Fruit fly (Drosophila melanogaster) whole organism, embryonic: ENCODE data around the gene Cyp313a1.

Experiments
- Awh ChIP-seq: fragments of 200-800 bp; sonication (Bioruptor generic); IDR thresholded peaks from 2 replicates; pipeline ENCODE4, ENCODE4 v1.3.6; 2022; ENCODE audit warnings: missing biosample characterization, missing genetic modification characterization
- CG10565 ChIP-seq: fragments of 200-800 bp; sonication (Bioruptor generic); optimal IDR thresholded peaks from 3 replicates; lab custom pipeline; 2016; ENCODE audit warnings: missing biosample characterization, mild to moderate bottlenecking, missing genetic modification characterization
- CG10979 ChIP-seq: fragments of 200-800 bp; sonication (Bioruptor generic); optimal IDR thresholded peaks from 2 replicates; lab custom pipeline; 2018; ENCODE audit warnings: missing biosample characterization, mild to moderate bottlenecking, missing genetic modification characterization, moderate library complexity
- CG11456 ChIP-seq: fragments of 200-800 bp; sonication (Bioruptor generic); IDR thresholded peaks from 3 replicates; pipeline ENCODE4 v1.3.6; 2022; ENCODE audit warnings: missing biosample characterization, missing genetic modification characterization
- CG11695 ChIP-seq: fragments of 200-800 bp; sonication (Bioruptor generic); IDR thresholded peaks from 3 replicates; pipeline ENCODE4 v1.3.6; 2022; ENCODE audit warnings: missing biosample characterization, missing genetic modification characterization
- CG11696 ChIP-seq: fragments of 200-800 bp; sonication (Bioruptor generic); IDR thresholded peaks from 2 replicates; pipeline ENCODE4 v1.3.6; 2022; ENCODE audit warnings: missing biosample characterization, missing genetic modification characterization
- CG12299 ChIP-seq: fragments of 200-800 bp; sonication (Bioruptor generic); optimal IDR thresholded peaks from 2 replicates; lab custom pipeline; 2018; ENCODE audit warnings: missing biosample characterization, mild to moderate bottlenecking, missing genetic modification characterization
- CG15696 ChIP-seq: fragments of 200-800 bp; sonication (Bioruptor generic); optimal IDR thresholded peaks from 2 replicates; lab custom pipeline; 2019; ENCODE audit warnings: missing biosample characterization, mild to moderate bottlenecking, missing genetic modification characterization, moderate library complexity
- CG17359 ChIP-seq: fragments of 200-800 bp; sonication (Bioruptor generic); optimal IDR thresholded peaks from 3 replicates; lab custom pipeline; 2018; ENCODE audit warnings: missing biosample characterization, mild to moderate bottlenecking, missing genetic modification characterization, moderate library complexity
- CG17568 ChIP-seq: fragments of 200-800 bp; sonication (Bioruptor generic); optimal IDR thresholded peaks from 2 replicates; lab custom pipeline; 2018; ENCODE audit warnings: missing biosample characterization, mild to moderate bottlenecking, missing genetic modification characterization, moderate library complexity
- CG2712 ChIP-seq: fragments of 200-800 bp; optimal IDR thresholded peaks from 3 replicates; lab custom pipeline; 2019; ENCODE audit warnings: missing biosample characterization, mild to moderate bottlenecking, missing genetic modification characterization, moderate library complexity
- CG2875 ChIP-seq: fragments of 200-800 bp; sonication (Bioruptor generic); optimal IDR thresholded peaks from 2 replicates; lab custom pipeline; 2017; ENCODE audit warnings: missing biosample characterization, mild to moderate bottlenecking, missing genetic modification characterization, missing genetic modification reagents
- CG3163 ChIP-seq: fragments of 200-800 bp; sonication (Bioruptor generic); optimal IDR thresholded peaks from 3 replicates; lab custom pipeline; 2016; ENCODE audit warnings: missing biosample characterization, missing genetic modification characterization
- CG34422 ChIP-seq: fragments of 200-800 bp; sonication (Bioruptor generic); IDR thresholded peaks from 3 replicates; pipeline ENCODE4 v1.3.6; 2022; ENCODE audit warnings: missing biosample characterization, missing genetic modification characterization
- CG42726 ChIP-seq: fragments of 200-800 bp; sonication (Bioruptor generic); IDR thresholded peaks from 2 replicates; pipeline ENCODE4 v1.3.6; 2022; ENCODE audit warnings: missing biosample characterization, missing genetic modification characterization; ENCODE audit not compliant: partially characterized antibody
- CG4617 ChIP-seq: fragments of 200-800 bp; sonication (Bioruptor generic); optimal IDR thresholded peaks from 3 replicates; lab custom pipeline; 2016; ENCODE audit warnings: missing biosample characterization, missing genetic modification characterization, borderline replicate concordance
- CG5180 ChIP-seq: fragments of 200-800 bp; sonication (Bioruptor generic); optimal IDR thresholded peaks from 3 replicates; lab custom pipeline; 2017; ENCODE audit warnings: missing biosample characterization, missing genetic modification characterization, mild to moderate bottlenecking, moderate library complexity, missing genetic modification reagents
- CG6813 ChIP-seq: fragments of 200-800 bp; sonication (Bioruptor generic); optimal IDR thresholded peaks from 2 replicates; lab custom pipeline; 2017; ENCODE audit warnings: missing biosample characterization, missing genetic modification characterization, mild to moderate bottlenecking, moderate library complexity, missing genetic modification reagents
- CG7271 ChIP-seq: fragments of 200-800 bp; sonication (Bioruptor generic); optimal IDR thresholded peaks from 2 replicates; lab custom pipeline; 2018; ENCODE audit warnings: missing biosample characterization, mild to moderate bottlenecking, missing genetic modification characterization, moderate library complexity
- CG9817 ChIP-seq: fragments of 200-800 bp; sonication (Bioruptor generic); optimal IDR thresholded peaks from 2 replicates; lab custom pipeline; 2018; ENCODE audit warnings: missing biosample characterization, mild to moderate bottlenecking, missing genetic modification characterization, moderate library complexity
- CkIIα-i1 ChIP-seq: fragments of 200-800 bp; sonication (Bioruptor generic); IDR thresholded peaks from 2 replicates; pipeline ENCODE4 v1.3.6; 2022; ENCODE audit warnings: missing biosample characterization, missing genetic modification characterization
- Elba2 ChIP-seq: fragments of 200-800 bp; sonication (Bioruptor generic); optimal IDR thresholded peaks from 3 replicates; lab custom pipeline; 2016; ENCODE audit warnings: missing biosample characterization, missing genetic modification characterization
- H15 ChIP-seq: fragments of 200-800 bp; sonication (Bioruptor generic); IDR thresholded peaks from 3 replicates; pipeline ENCODE4 v1.3.6; 2022; ENCODE audit warnings: missing biosample characterization, missing genetic modification characterization
- H2.0 ChIP-seq: fragments of 200-800 bp; sonication (Bioruptor generic); IDR thresholded peaks from 2 replicates; pipeline ENCODE4 v1.3.6; 2022; ENCODE audit warnings: missing biosample characterization, missing genetic modification characterization
- Lpt ChIP-seq: fragments of >200 bp; optimal IDR thresholded peaks from 2 replicates; lab custom pipeline; 2018; ENCODE audit warnings: missing biosample characterization, missing genetic modification characterization
- MTF-1 ChIP-seq: fragments of 200-800 bp; sonication (Bioruptor generic); optimal IDR thresholded peaks from 2 replicates; lab custom pipeline; 2018; ENCODE audit warnings: missing biosample characterization, mild to moderate bottlenecking, missing genetic modification characterization, borderline replicate concordance
- NC2β ChIP-seq: fragments of 200-800 bp; sonication (Bioruptor generic); optimal IDR thresholded peaks from 2 replicates; lab custom pipeline; 2016; ENCODE audit warnings: missing biosample characterization, missing genetic modification characterization
- Scr ChIP-seq: fragments of 200-800 bp; sonication (Bioruptor generic); IDR thresholded peaks from 2 replicates; pipeline ENCODE4 v1.3.6; 2022; ENCODE audit warnings: missing biosample characterization, missing genetic modification characterization; ENCODE audit not compliant: partially characterized antibody
- Sin3A ChIP-seq: fragments of >200 bp; optimal IDR thresholded peaks from 2 replicates; lab custom pipeline; 2018
- Six4 ChIP-seq: fragments of 200-800 bp; sonication (Bioruptor generic); optimal IDR thresholded peaks from 2 replicates; lab custom pipeline; 2016; ENCODE audit warnings: missing biosample characterization, missing genetic modification characterization
- bigmax ChIP-seq: fragments of 200-800 bp; sonication (Bioruptor generic); optimal IDR thresholded peaks from 2 replicates; lab custom pipeline; 2018; ENCODE audit warnings: missing biosample characterization, mild to moderate bottlenecking, missing genetic modification characterization
- caup ChIP-seq: fragments of 200-800 bp; sonication (Bioruptor generic); optimal IDR thresholded peaks from 3 replicates; lab custom pipeline; 2017; ENCODE audit warnings: missing biosample characterization, mild to moderate bottlenecking, missing genetic modification characterization, moderate library complexity; ENCODE audit not compliant: severe bottlenecking
- croc ChIP-seq: fragments of 200-800 bp; sonication (Bioruptor generic); conservative IDR thresholded peaks from 3 replicates; pipeline ENCODE4 v1.3.6; 2022; ENCODE audit warnings: missing biosample characterization, missing genetic modification characterization
- cwo ChIP-seq: fragments of 200-800 bp; sonication (Bioruptor generic); optimal IDR thresholded peaks from 3 replicates; lab custom pipeline; 2017; ENCODE audit warnings: missing biosample characterization, missing genetic modification characterization, mild to moderate bottlenecking, moderate library complexity, missing genetic modification reagents
- dimm ChIP-seq: fragments of 200-800 bp; sonication (Bioruptor generic); IDR thresholded peaks from 2 replicates; pipeline ENCODE4 v1.3.6; 2022; ENCODE audit warnings: missing biosample characterization, missing genetic modification characterization
- ewg ChIP-seq: fragments of 200-800 bp; sonication (Bioruptor generic); optimal IDR thresholded peaks from 3 replicates; lab custom pipeline; 2017; ENCODE audit warnings: mild to moderate bottlenecking, missing biosample characterization, missing genetic modification reagents, missing genetic modification characterization
- ftz-f1 ChIP-seq: fragments of 200-800 bp; sonication (Bioruptor generic); optimal IDR thresholded peaks from 2 replicates; lab custom pipeline; 2016; ENCODE audit warnings: missing biosample characterization, missing genetic modification characterization
- fu2 ChIP-seq: fragments of 200-800 bp; sonication (Bioruptor generic); optimal IDR thresholded peaks from 2 replicates; lab custom pipeline; 2016; ENCODE audit warnings: missing biosample characterization, missing genetic modification characterization
- grn ChIP-seq: fragments of 200-800 bp; sonication (Bioruptor generic); optimal IDR thresholded peaks from 3 replicates; lab custom pipeline; 2017; ENCODE audit warnings: missing biosample characterization, missing genetic modification characterization
- gsb ChIP-seq: fragments of 200-800 bp; sonication (Bioruptor generic); IDR thresholded peaks from 2 replicates; pipeline ENCODE4 v1.3.6; 2022; ENCODE audit warnings: missing biosample characterization, missing genetic modification characterization
- ham ChIP-seq: fragments of 200-800 bp; sonication (Bioruptor generic); IDR thresholded peaks from 2 replicates; pipeline ENCODE4 v1.3.6; 2022; ENCODE audit warnings: missing biosample characterization, missing genetic modification characterization
- her ChIP-seq: fragments of 200-800 bp; sonication (Bioruptor generic); optimal IDR thresholded peaks from 2 replicates; lab custom pipeline; 2016; ENCODE audit warnings: missing biosample characterization, missing genetic modification characterization
- kah ChIP-seq: fragments of 200-800 bp; sonication (Bioruptor generic); optimal IDR thresholded peaks from 2 replicates; lab custom pipeline; 2018; ENCODE audit warnings: missing biosample characterization, mild to moderate bottlenecking, missing genetic modification characterization
- lbe ChIP-seq: fragments of 200-800 bp; sonication (Bioruptor generic); optimal IDR thresholded peaks from 2 replicates; lab custom pipeline; 2016; ENCODE audit warnings: missing biosample characterization, mild to moderate bottlenecking, missing genetic modification characterization
- oc ChIP-seq: fragments of 200-800 bp; sonication (Bioruptor generic); optimal IDR thresholded peaks from 2 replicates; lab custom pipeline; 2018; ENCODE audit warnings: missing biosample characterization, mild to moderate bottlenecking, missing genetic modification characterization, moderate library complexity
- pfk ChIP-seq: fragments of 200-800 bp; sonication (Bioruptor generic); optimal IDR thresholded peaks from 2 replicates; lab custom pipeline; 2018; ENCODE audit warnings: missing biosample characterization, mild to moderate bottlenecking, missing genetic modification characterization, moderate library complexity
- pho ChIP-seq: fragments of 200-800 bp; sonication (Bioruptor generic); optimal IDR thresholded peaks from 2 replicates; lab custom pipeline; 2016; ENCODE audit warnings: missing biosample characterization, missing genetic modification characterization
- row ChIP-seq: fragments of 200-800 bp; sonication (Bioruptor generic); IDR thresholded peaks from 3 replicates; pipeline ENCODE4 v1.3.6; 2022; ENCODE audit warnings: missing biosample characterization, missing genetic modification characterization
- sim ChIP-seq: fragments of 200-800 bp; sonication (Bioruptor generic); IDR thresholded peaks from 2 replicates; pipeline ENCODE4 v1.3.6; 2022; ENCODE audit warnings: missing biosample characterization, missing genetic modification characterization
- tgo ChIP-seq: fragments of 200-800 bp; sonication (Bioruptor generic); IDR thresholded peaks from 3 replicates; pipeline ENCODE4 v1.3.6; 2022; ENCODE audit warnings: missing biosample characterization, missing genetic modification characterization
- tup ChIP-seq: fragments of 200-800 bp; sonication (Bioruptor generic); optimal IDR thresholded peaks from 2 replicates; lab custom pipeline; 2016; ENCODE audit warnings: missing biosample characterization, mild to moderate bottlenecking, missing genetic modification characterization, moderate library complexity
- twi ChIP-seq: fragments of 200-800 bp; optimal IDR thresholded peaks from 2 replicates; lab custom pipeline; 2019; ENCODE audit warnings: missing biosample characterization, mild to moderate bottlenecking, missing genetic modification characterization, moderate library complexity

The Cyp313a1 gene

dm6 chr3R:14481569-14481968 is 39.3 kb upstream of the Cyp313a1 start, which contains the start of gene cv-c (continued):
- no peak for TF ChIP-seq ham
- peak; percentile 50 for TF ChIP-seq lbe (GFP tag; lab: Kevin White, UChicago)
- peak; percentile 75 for TF ChIP-seq CG17568 (GFP tag; lab: Kevin White, UChicago)
- no peak for TF ChIP-seq H2.0 (GFP tag; lab: Robert Waterston, UW)
- no peak for TF ChIP-seq CG10565
- TF ChIP-seq H15 (GFP tag; lab: Robert Waterston, UW) = no peak
- TF ChIP-seq Lpt (GFP tag; lab: Kevin White, UChicago) = no peak
- TF ChIP-seq CkIIα-i1 (GFP tag; lab: Robert Waterston, UW) = no peak
- no peak for TF ChIP-seq Six4 (GFP tag; lab: Kevin White, UChicago)
- TF ChIP-seq CG11456 = no peak
- no peak for TF ChIP-seq CG9817 (tag; lab: Kevin White, UChicago)
- no peak for TF ChIP-seq oc (tag; lab: Kevin White, UChicago)
- no peak for TF ChIP-seq dimm (GFP tag; lab: Robert Waterston, UW)
- TF ChIP-seq tgo (GFP tag; lab: Robert Waterston, UW) = no peak
- no peak for TF ChIP-seq sim (GFP tag; lab: Robert Waterston, UW)
- no peak for TF ChIP-seq croc (GFP tag; lab: Robert Waterston, UW)
- peak; percentile 11 for TF ChIP-seq CG12299
- TF ChIP-seq caup (GFP tag; lab: Kevin White, UChicago) = peak; percentile 21
- TF ChIP-seq Sin3A = no peak
- TF ChIP-seq Elba2 (GFP tag; lab: Kevin White, UChicago) = no peak
- TF ChIP-seq MTF-1 (GFP tag; lab: Kevin White, UChicago) = no peak
- no peak for TF ChIP-seq CG6813 (GFP tag; lab: Kevin White, UChicago)
- TF ChIP-seq CG34422 (GFP tag; lab: Robert Waterston, UW) = peak; percentile 31; the same call in 1 of the 3 replicates
- TF ChIP-seq ftz-f1 = no peak
- no peak for TF ChIP-seq CG2875 (GFP tag; lab: Kevin White, UChicago)
- TF ChIP-seq gsb (GFP tag; lab: Robert Waterston, UW) = no peak
- no peak for TF ChIP-seq grn (GFP tag; lab: Kevin White, UChicago)
- no peak for TF ChIP-seq NC2β (GFP tag; lab: Kevin White, UChicago)
- TF ChIP-seq pfk (GFP tag; lab: Kevin White, UChicago) = no peak
- no peak for TF ChIP-seq CG4617
- no peak for TF ChIP-seq pho
- no peak for TF ChIP-seq CG42726 (GFP tag; lab: Robert Waterston, UW)
- no peak for TF ChIP-seq CG2712 (tag; lab: Kevin White, UChicago)
- TF ChIP-seq CG15696 = no peak
- no peak for TF ChIP-seq CG3163
- no peak for TF ChIP-seq CG11696 (GFP tag; lab: Robert Waterston, UW)
- peak; percentile 18; the same call in 1 of the 2 replicates for TF ChIP-seq Scr (GFP tag; lab: Robert Waterston, UW)
- TF ChIP-seq ewg (GFP tag; lab: Kevin White, UChicago) = no peak
- TF ChIP-seq fu2 (GFP tag; lab: Kevin White, UChicago) = no peak
- TF ChIP-seq CG5180 (GFP tag; lab: Kevin White, UChicago) = peak; percentile 100
- no peak for TF ChIP-seq kah (GFP tag; lab: Kevin White, UChicago)
- no peak for TF ChIP-seq Awh (GFP tag; lab: Robert Waterston, UW)
- no peak for TF ChIP-seq bigmax (GFP tag; lab: Kevin White, UChicago)
- no peak for TF ChIP-seq CG11695
- TF ChIP-seq cwo = no peak
- TF ChIP-seq row (GFP tag; lab: Robert Waterston, UW) = no peak
- no peak for TF ChIP-seq CG10979
- no peak for TF ChIP-seq tup (GFP tag; lab: Kevin White, UChicago)
- TF ChIP-seq her (GFP tag; lab: Kevin White, UChicago) = peak; percentile 97
- TF ChIP-seq CG7271 (tag; lab: Kevin White, UChicago) = no peak
- TF ChIP-seq CG17359 (tag; lab: Kevin White, UChicago) = no peak
- no peak for TF ChIP-seq twi (tag; lab: Kevin White, UChicago)
